Fruit fly (Drosophila melanogaster): ENCODE measurements around the gene mrn.

dm6 chr3L:15580487-15580886, at the start of gene mrn, which contains the start of gene CG12301:
- TF ChIP-seq CG33017 (tag; optimal IDR thresholded peaks at IDR 0.05) (peak; percentile 62), CG7101 (tag; optimal IDR thresholded peaks at IDR 0.05) (peak; percentile 80), CG7045 (GFP tag; optimal IDR thresholded peaks at IDR 0.05) (peak; percentile 72), kay (GFP tag; ENCODE audit: borderline replicate concordance) (no peak), CG1620 (GFP tag; optimal IDR thresholded peaks at IDR 0.05) (peak; percentile 88), cic (GFP tag; optimal IDR thresholded peaks at IDR 0.05) (peak; percentile 42), toe (GFP tag; optimal IDR thresholded peaks at IDR 0.05) (no peak), Clk (GFP tag; optimal IDR thresholded peaks at IDR 0.05) (peak; percentile 78), CG12768 (GFP tag; optimal IDR thresholded peaks at IDR 0.05) (peak; percentile 82), Mnt (GFP tag; optimal IDR thresholded peaks at IDR 0.05) (peak; percentile 100)

Measured in whole organism, adult.